Worm (Caenorhabditis elegans) whole organism, L1 larva: Measurements from ENCODE around the gene F56C3.4.
"Not testable (repeated sequence)": the region's sequence is repeated elsewhere in the genome, so short reads cannot be mapped to it uniquely, and the experiment has no call there.

Source experiments
- C04F5.9 ChIP-seq: sonication (generic microtip); optimal IDR thresholded peaks from 2 replicates; lab custom pipeline; 2016; ENCODE audit warnings: missing genetic modification characterization, missing compliant biosample characterization
- aha-1 ChIP-seq: fragments of 150-350 bp; optimal IDR thresholded peaks from 2 replicates; lab custom pipeline; 2014; ENCODE audit warnings: missing biosample characterization, missing genetic modification characterization
- ceh-8 ChIP-seq: fragments of 200-800 bp; sonication (Bioruptor generic); optimal IDR thresholded peaks from 2 replicates; lab custom pipeline; 2018; ENCODE audit warnings: mild to moderate bottlenecking, missing genetic modification characterization, moderate library complexity, missing compliant biosample characterization
- ces-1 ChIP-seq: fragments of 150-350 bp; optimal IDR thresholded peaks from 2 replicates; lab custom pipeline; 2014; ENCODE audit warnings: missing biosample characterization, missing genetic modification reagents, missing genetic modification characterization
- efl-3 ChIP-seq: fragments of 200-800 bp; sonication (Bioruptor generic); optimal IDR thresholded peaks from 2 replicates; lab custom pipeline; 2018; ENCODE audit warnings: mild to moderate bottlenecking, missing genetic modification characterization, missing compliant biosample characterization
- fkh-10 ChIP-seq: sonication (generic microtip); optimal IDR thresholded peaks from 2 replicates; lab custom pipeline; 2017; ENCODE audit warnings: missing biosample characterization, missing genetic modification reagents, missing genetic modification characterization
- jun-1 ChIP-seq: fragments of 150-350 bp; optimal IDR thresholded peaks from 2 replicates; lab custom pipeline; 2014; ENCODE audit warnings: missing biosample characterization, missing genetic modification reagents, missing genetic modification characterization
- nhr-237 ChIP-seq: fragments of 150-350 bp; optimal IDR thresholded peaks from 2 replicates; lab custom pipeline; 2014; ENCODE audit warnings: missing biosample characterization, missing genetic modification characterization
- skn-1 ChIP-seq: fragments of 150-350 bp; optimal IDR thresholded peaks from 2 replicates; lab custom pipeline; 2014; ENCODE audit warnings: missing biosample characterization, missing genetic modification characterization
- zip-4 ChIP-seq: fragments of 200-800 bp; sonication (Bioruptor generic); optimal IDR thresholded peaks from 2 replicates; lab custom pipeline; 2018; ENCODE audit warnings: mild to moderate bottlenecking, missing genetic modification characterization, moderate library complexity, missing compliant biosample characterization

DNA sequence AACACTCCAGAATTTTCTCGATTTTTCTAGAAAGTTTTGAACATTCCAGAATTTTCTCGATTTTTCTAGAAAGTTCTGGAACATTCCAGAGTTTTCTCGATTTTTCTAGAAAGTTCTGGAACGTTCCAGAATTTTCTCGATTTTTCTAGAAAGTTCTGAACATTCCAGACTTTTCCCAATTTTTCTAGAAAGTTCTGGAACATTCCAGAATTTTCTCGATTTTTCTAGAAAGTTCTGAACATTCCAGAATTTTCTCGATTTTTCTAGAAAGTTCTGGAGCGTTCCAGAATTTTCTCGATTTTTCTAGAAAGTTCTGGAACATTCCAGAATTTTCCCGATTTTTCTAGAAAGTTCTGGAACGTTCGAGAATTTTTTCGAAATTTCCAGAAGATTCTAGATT is 14.5 kb upstream of the F56C3.4 start:
- not testable (repeated sequence) for TF ChIP-seq ces-1 (GFP tag; lab: Kevin White, UChicago); fkh-10 (GFP tag; lab: Kevin White, UChicago); zip-4 (GFP tag; lab: Kevin White, UChicago); aha-1 (tag; lab: Kevin White, UChicago); skn-1; efl-3 (GFP tag; lab: Kevin White, UChicago); ceh-8 (GFP tag; lab: Kevin White, UChicago); jun-1 (tag; lab: Kevin White, UChicago); nhr-237 (tag; lab: Kevin White, UChicago); C04F5.9 (tag; lab: Kevin White, UChicago)
